Worm (Caenorhabditis elegans) whole organism, late embryonic: ENCODE measurements around the gene npp-5.

Experiments used
- C08G9.2 ChIP-seq: sonication (generic microtip); optimal IDR thresholded peaks from 2 replicates; lab custom pipeline; 2016; ENCODE audit warnings: mild to moderate bottlenecking, missing genetic modification characterization, moderate library complexity, missing compliant biosample characterization
- F13H6.1 ChIP-seq: sonication (generic microtip); optimal IDR thresholded peaks from 2 replicates; lab custom pipeline; 2016; ENCODE audit warnings: missing genetic modification characterization, missing compliant biosample characterization
- K09A11.1 ChIP-seq: sonication (generic microtip); optimal IDR thresholded peaks from 2 replicates; lab custom pipeline; 2017; ENCODE audit warnings: antibody characterized with exemption, mild to moderate bottlenecking, missing genetic modification characterization, missing compliant biosample characterization; ENCODE audit not compliant: insufficient read depth
- T23F11.4 ChIP-seq: fragments of 200-800 bp; sonication (Bioruptor generic); optimal IDR thresholded peaks from 2 replicates; lab custom pipeline; 2018; ENCODE audit warnings: mild to moderate bottlenecking, missing genetic modification characterization, missing compliant biosample characterization
- Y22D7AL.16 ChIP-seq: sonication (generic microtip); optimal IDR thresholded peaks from 2 replicates; lab custom pipeline; 2016; ENCODE audit warnings: missing genetic modification characterization, missing compliant biosample characterization
- ahr-1 ChIP-seq: sonication (generic microtip); optimal IDR thresholded peaks from 2 replicates; lab custom pipeline; 2016; ENCODE audit warnings: missing genetic modification characterization, missing compliant biosample characterization
- ama-1 ChIP-seq: fragments of 150-350 bp; optimal IDR thresholded peaks from 2 replicates; lab custom pipeline; 2014
- ceh-18 ChIP-seq: sonication (generic microtip); optimal IDR thresholded peaks from 2 replicates; lab custom pipeline; 2016; ENCODE audit warnings: missing genetic modification characterization, missing compliant biosample characterization
- ceh-19 ChIP-seq: fragments of 200-800 bp; sonication (Bioruptor generic); optimal IDR thresholded peaks from 2 replicates; lab custom pipeline; 2018; ENCODE audit warnings: mild to moderate bottlenecking, missing genetic modification characterization, missing compliant biosample characterization
- ceh-2 ChIP-seq: sonication (generic microtip); optimal IDR thresholded peaks from 2 replicates; lab custom pipeline; 2016; ENCODE audit warnings: missing genotype, missing genetic modification characterization, missing compliant biosample characterization
- ceh-24 ChIP-seq: sonication (generic microtip); optimal IDR thresholded peaks from 2 replicates; lab custom pipeline; 2016; ENCODE audit warnings: mild to moderate bottlenecking, missing genetic modification characterization, missing compliant biosample characterization
- ceh-34 ChIP-seq: sonication (generic microtip); optimal IDR thresholded peaks from 2 replicates; lab custom pipeline; 2016; ENCODE audit warnings: mild to moderate bottlenecking, missing genetic modification characterization, missing compliant biosample characterization
- ceh-48 ChIP-seq: sonication (generic microtip); optimal IDR thresholded peaks from 2 replicates; lab custom pipeline; 2016; ENCODE audit warnings: missing genetic modification characterization, inconsistent platforms, missing compliant biosample characterization
- ceh-9 ChIP-seq: sonication (generic microtip); optimal IDR thresholded peaks from 2 replicates; lab custom pipeline; 2016; ENCODE audit warnings: mild to moderate bottlenecking, missing genetic modification characterization, inconsistent platforms, missing compliant biosample characterization
- dve-1 ChIP-seq: sonication (generic microtip); optimal IDR thresholded peaks from 2 replicates; lab custom pipeline; 2017; ENCODE audit warnings: antibody characterized with exemption, mild to moderate bottlenecking, missing genetic modification characterization, missing compliant biosample characterization
- elt-4 ChIP-seq: sonication (generic microtip); optimal IDR thresholded peaks from 2 replicates; lab custom pipeline; 2016; ENCODE audit warnings: missing genetic modification characterization, missing compliant biosample characterization
- ets-4 ChIP-seq: sonication (generic microtip); optimal IDR thresholded peaks from 2 replicates; lab custom pipeline; 2016; ENCODE audit warnings: missing genetic modification characterization, missing compliant biosample characterization
- eyg-1 ChIP-seq: sonication (generic microtip); optimal IDR thresholded peaks from 2 replicates; lab custom pipeline; 2016; ENCODE audit warnings: missing genotype, missing genetic modification characterization, missing compliant biosample characterization
- fax-1 ChIP-seq: sonication (generic microtip); optimal IDR thresholded peaks from 2 replicates; lab custom pipeline; 2016; ENCODE audit warnings: missing genotype, missing genetic modification characterization, missing compliant biosample characterization
- gmeb-2 ChIP-seq: sonication (generic microtip); optimal IDR thresholded peaks from 2 replicates; lab custom pipeline; 2016; ENCODE audit warnings: missing genetic modification characterization, inconsistent platforms, missing compliant biosample characterization
- hlh-30 ChIP-seq: sonication (generic microtip); optimal IDR thresholded peaks from 2 replicates; lab custom pipeline; 2017; ENCODE audit warnings: antibody characterized with exemption, missing genetic modification characterization, missing compliant biosample characterization; ENCODE audit not compliant: insufficient read depth
- hlh-6 ChIP-seq: sonication (generic microtip); optimal IDR thresholded peaks from 2 replicates; lab custom pipeline; 2016; ENCODE audit warnings: missing genotype, missing genetic modification characterization, missing compliant biosample characterization
- hlh-8 ChIP-seq: sonication (generic microtip); optimal IDR thresholded peaks from 2 replicates; lab custom pipeline; 2016; ENCODE audit warnings: missing genotype, missing genetic modification characterization, missing compliant biosample characterization
- lim-6 ChIP-seq: sonication (generic microtip); optimal IDR thresholded peaks from 2 replicates; lab custom pipeline; 2016; ENCODE audit warnings: missing genetic modification characterization, missing compliant biosample characterization
- lin-11 ChIP-seq: fragments of 200-800 bp; sonication (Bioruptor generic); optimal IDR thresholded peaks from 2 replicates; lab custom pipeline; 2018; ENCODE audit warnings: mild to moderate bottlenecking, missing genetic modification characterization, missing compliant biosample characterization
- mec-3 ChIP-seq: sonication (generic microtip); optimal IDR thresholded peaks from 2 replicates; lab custom pipeline; 2016; ENCODE audit warnings: borderline replicate concordance, missing genetic modification characterization, missing compliant biosample characterization
- nfya-1 ChIP-seq: sonication (generic microtip); optimal IDR thresholded peaks from 2 replicates; lab custom pipeline; 2017; ENCODE audit warnings: missing genetic modification characterization, mild to moderate bottlenecking, missing compliant biosample characterization, antibody characterized with exemption, moderate library complexity
- npax-4 ChIP-seq: sonication (generic microtip); optimal IDR thresholded peaks from 2 replicates; lab custom pipeline; 2016; ENCODE audit warnings: missing genetic modification characterization, missing compliant biosample characterization
- pax-1 ChIP-seq: fragments of 150-350 bp; optimal IDR thresholded peaks from 2 replicates; lab custom pipeline; 2014; ENCODE audit warnings: missing biosample characterization, missing genetic modification characterization
- pha-2 ChIP-seq: sonication (generic microtip); optimal IDR thresholded peaks from 2 replicates; lab custom pipeline; 2017; ENCODE audit warnings: mild to moderate bottlenecking, missing genetic modification characterization, missing compliant biosample characterization
- pha-4 ChIP-seq: fragments of 150-350 bp; optimal IDR thresholded peaks from 2 replicates; lab custom pipeline; 2018; ENCODE audit warnings: missing biosample characterization, missing genetic modification reagents, missing genetic modification characterization
- pqm-1 ChIP-seq: sonication (generic microtip); optimal IDR thresholded peaks from 2 replicates; lab custom pipeline; 2016; ENCODE audit warnings: missing genetic modification characterization, missing compliant biosample characterization
- ref-2 ChIP-seq: sonication (generic microtip); optimal IDR thresholded peaks from 2 replicates; lab custom pipeline; 2016; ENCODE audit warnings: missing genetic modification characterization, missing compliant biosample characterization
- sdc-2 ChIP-seq: sonication (generic microtip); optimal IDR thresholded peaks from 2 replicates; lab custom pipeline; 2016; ENCODE audit warnings: missing genotype, missing genetic modification characterization, missing compliant biosample characterization
- sox-4 ChIP-seq: sonication (generic microtip); optimal IDR thresholded peaks from 2 replicates; lab custom pipeline; 2017; ENCODE audit warnings: mild to moderate bottlenecking, missing genetic modification characterization, inconsistent platforms, missing compliant biosample characterization
- tbx-2 ChIP-seq: sonication (generic microtip); optimal IDR thresholded peaks from 2 replicates; lab custom pipeline; 2016; ENCODE audit warnings: missing genetic modification characterization, missing compliant biosample characterization
- tbx-7 ChIP-seq: sonication (generic microtip); optimal IDR thresholded peaks from 2 replicates; lab custom pipeline; 2016; ENCODE audit warnings: missing genotype, missing genetic modification characterization, missing compliant biosample characterization
- ttx-3 ChIP-seq: sonication (generic microtip); optimal IDR thresholded peaks from 2 replicates; lab custom pipeline; 2016; ENCODE audit warnings: missing genetic modification reagents, missing genetic modification characterization, missing compliant biosample characterization
- unc-42 ChIP-seq: sonication (generic microtip); optimal IDR thresholded peaks from 2 replicates; lab custom pipeline; 2016; ENCODE audit warnings: missing genotype, missing genetic modification characterization, missing compliant biosample characterization
- unc-55 ChIP-seq: sonication (generic microtip); optimal IDR thresholded peaks from 2 replicates; lab custom pipeline; 2017; ENCODE audit warnings: missing biosample characterization, missing genetic modification reagents, missing genetic modification characterization
- unc-86 ChIP-seq: sonication (generic microtip); optimal IDR thresholded peaks from 2 replicates; lab custom pipeline; 2016; ENCODE audit warnings: missing genetic modification characterization, missing compliant biosample characterization
- ztf-16 ChIP-seq: sonication (generic microtip); optimal IDR thresholded peaks from 2 replicates; lab custom pipeline; 2017; ENCODE audit warnings: missing genetic modification characterization, missing compliant biosample characterization

The npp-5 gene

ce11 chrII:11644535-11644934 is 44.9 kb upstream of the npp-5 start:
- TF ChIP-seq pax-1 (tag; lab: Kevin White, UChicago): no peak
- TF ChIP-seq ref-2 (tag; lab: Kevin White, UChicago): no peak
- no peak for TF ChIP-seq mec-3
- TF ChIP-seq ceh-48 (tag; lab: Kevin White, UChicago): no peak
- no peak for TF ChIP-seq elt-4 (tag; lab: Kevin White, UChicago)
- TF ChIP-seq, all 69 proteins: peak for 0

DNA sequence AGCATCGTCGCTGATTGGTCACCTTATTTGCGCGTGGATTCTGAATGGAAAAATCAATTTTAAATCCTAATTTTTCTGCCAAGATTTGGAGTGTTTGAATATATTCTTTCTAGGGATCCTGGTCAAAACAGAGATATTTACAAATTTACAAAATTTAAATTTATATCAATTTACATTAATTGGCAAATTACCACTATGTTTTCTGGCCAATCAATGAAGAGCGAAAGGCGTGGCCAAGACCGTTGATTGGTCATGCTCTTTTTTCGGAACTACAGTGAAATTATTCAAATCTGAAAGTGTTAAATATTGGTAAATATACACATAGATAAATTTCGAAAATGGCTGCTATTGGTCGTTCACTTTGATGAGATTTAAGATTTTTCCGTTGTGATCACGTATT is 43.1 kb upstream of the npp-5 start:
- TF ChIP-seq ceh-2 (tag; lab: Kevin White, UChicago): no peak
- TF ChIP-seq ref-2 (tag; lab: Kevin White, UChicago): no peak
- TF ChIP-seq ttx-3 (tag; lab: Kevin White, UChicago): no peak
- peak; percentile 51 for TF ChIP-seq nfya-1 (tag; lab: Kevin White, UChicago)
- TF ChIP-seq tbx-2 (tag; lab: Kevin White, UChicago): no peak
- TF ChIP-seq ceh-24 (tag; lab: Kevin White, UChicago): no peak
- no peak for TF ChIP-seq C08G9.2 (tag; lab: Kevin White, UChicago)
- TF ChIP-seq, all 69 proteins: peak for 1

ce11 chrII:11642025-11642424 is 42.4 kb upstream of the npp-5 start:
- TF ChIP-seq Y22D7AL.16 (tag; lab: Kevin White, UChicago) (no peak), pqm-1 (no peak), eyg-1 (tag; lab: Kevin White, UChicago) (no peak)

DNA sequence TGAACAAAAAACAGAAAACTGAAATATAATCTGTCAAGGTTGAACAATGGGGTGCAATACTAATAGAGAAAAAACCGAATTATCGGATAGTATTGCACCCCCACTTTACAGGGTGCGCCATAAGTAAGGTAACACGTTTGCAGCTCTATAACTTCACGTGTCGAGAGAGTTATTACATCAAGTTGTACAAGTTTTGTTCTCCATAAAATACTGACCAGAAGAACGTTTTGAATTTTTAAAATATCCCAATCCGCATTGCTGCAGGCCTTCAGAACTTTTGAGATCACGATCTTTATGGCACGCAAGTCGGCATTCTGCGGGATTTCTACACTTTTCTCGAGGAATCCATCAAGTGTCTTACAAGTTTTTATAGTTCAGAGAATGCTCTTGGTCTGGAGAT is 38.2 kb upstream of the npp-5 start:
- no peak for TF ChIP-seq ceh-19 (GFP tag; lab: Kevin White, UChicago)
- no peak for TF ChIP-seq hlh-30 (tag; lab: Kevin White, UChicago)
- no peak for TF ChIP-seq K09A11.1 (tag; lab: Kevin White, UChicago)
- no peak for TF ChIP-seq F13H6.1
- TF ChIP-seq elt-4 (tag; lab: Kevin White, UChicago): no peak
- TF ChIP-seq gmeb-2 (tag; lab: Kevin White, UChicago): no peak
- no peak for TF ChIP-seq hlh-8 (tag; lab: Kevin White, UChicago)
- no peak for TF ChIP-seq ahr-1
- TF ChIP-seq ceh-34 (tag; lab: Kevin White, UChicago): no peak
- TF ChIP-seq lim-6: no peak
- no peak for TF ChIP-seq ceh-24 (tag; lab: Kevin White, UChicago)
- TF ChIP-seq mec-3: no peak
- no peak for TF ChIP-seq hlh-6 (tag; lab: Kevin White, UChicago)
- no peak for TF ChIP-seq ceh-9 (tag; lab: Kevin White, UChicago)
- no peak for TF ChIP-seq ets-4 (tag; lab: Kevin White, UChicago)
- TF ChIP-seq Y22D7AL.16 (tag; lab: Kevin White, UChicago): no peak
- TF ChIP-seq sdc-2: no peak
- TF ChIP-seq T23F11.4 (GFP tag; lab: Kevin White, UChicago): no peak
- TF ChIP-seq ref-2 (tag; lab: Kevin White, UChicago): no peak
- no peak for TF ChIP-seq pha-2

DNA sequence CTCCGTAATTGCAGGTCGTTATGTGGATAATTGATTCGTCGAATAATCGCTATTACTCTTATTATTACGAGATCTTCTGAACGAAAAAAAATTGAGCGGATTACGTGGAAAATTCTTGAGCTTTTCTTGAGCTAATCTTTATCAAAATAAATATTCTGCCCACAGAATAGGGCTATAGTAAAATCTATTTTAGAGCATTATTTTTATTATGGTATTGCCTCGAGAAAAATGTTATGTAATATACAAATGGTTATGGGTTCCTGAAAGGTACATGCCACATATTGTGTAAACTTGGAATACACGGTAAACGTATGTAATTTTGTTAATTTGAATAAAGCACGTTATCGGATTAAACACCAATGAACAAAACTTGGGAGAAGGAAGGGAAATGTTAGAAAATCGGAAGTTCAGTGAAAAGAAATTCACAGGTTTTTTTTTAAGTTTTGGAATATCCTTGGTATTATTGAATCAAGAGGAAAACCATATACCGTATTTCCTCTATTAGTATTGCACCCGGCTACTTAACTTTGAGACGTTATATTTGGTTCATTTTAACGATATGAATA is 37.7 kb upstream of the npp-5 start:
- TF ChIP-seq fax-1 (tag; lab: Kevin White, UChicago): no peak
- TF ChIP-seq ama-1 (lab: Kevin White, UChicago): peak; percentile 77
- TF ChIP-seq eyg-1 (tag; lab: Kevin White, UChicago): no peak
- TF ChIP-seq ceh-9 (tag; lab: Kevin White, UChicago): no peak
- TF ChIP-seq unc-42 (tag; lab: Kevin White, UChicago): peak; percentile 31
- no peak for TF ChIP-seq ztf-16 (tag; lab: Kevin White, UChicago)
- TF ChIP-seq sox-4: no peak
- TF ChIP-seq C08G9.2 (tag; lab: Kevin White, UChicago): no peak
- no peak for TF ChIP-seq ceh-24 (tag; lab: Kevin White, UChicago)
- peak; percentile 69 for TF ChIP-seq pax-1 (tag; lab: Kevin White, UChicago)
- peak; percentile 6 for TF ChIP-seq dve-1 (tag; lab: Kevin White, UChicago)
- TF ChIP-seq unc-86: no peak
- TF ChIP-seq pha-4 (tag; lab: Kevin White, UChicago): no peak
- no peak for TF ChIP-seq hlh-30 (tag; lab: Kevin White, UChicago)
- TF ChIP-seq tbx-7: no peak
- TF ChIP-seq ceh-18: peak; percentile 10
- TF ChIP-seq Y22D7AL.16 (tag; lab: Kevin White, UChicago): peak; percentile 16
- TF ChIP-seq tbx-2 (tag; lab: Kevin White, UChicago): no peak
- TF ChIP-seq unc-55 (GFP tag; lab: Kevin White, UChicago): no peak
- TF ChIP-seq npax-4 (tag; lab: Kevin White, UChicago): no peak
- no peak for TF ChIP-seq elt-4 (tag; lab: Kevin White, UChicago)
- TF ChIP-seq ets-4 (tag; lab: Kevin White, UChicago): no peak
- TF ChIP-seq lin-11 (tag; lab: Kevin White, UChicago): no peak
- TF ChIP-seq pha-2: no peak
